Worm (Caenorhabditis elegans): Measurements from ENCODE around the gene R08F11.7.

The R08F11.7 gene

ce11 chrV:3820875-3821274 is 31.0 kb downstream of the R08F11.7 start:
- TF ChIP-seq snpc-4 (tag; optimal IDR thresholded peaks at IDR 0.05) = no peak
- TF ChIP-seq gmeb-1 (tag; optimal IDR thresholded peaks at IDR 0.05) = no peak

- TF ChIP-seq nhr-129 (tag; optimal IDR thresholded peaks at IDR 0.05) = no peak
- no peak for TF ChIP-seq nhr-77 (tag; optimal IDR thresholded peaks at IDR 0.05)
- TF ChIP-seq C34F6.9 (tag; optimal IDR thresholded peaks at IDR 0.05) = no peak
- TF ChIP-seq peb-1 (tag; optimal IDR thresholded peaks at IDR 0.05) = no peak
- TF ChIP-seq unc-55 (GFP tag; optimal IDR thresholded peaks at IDR 0.05) = peak; percentile 35
These were observed 35.3 kb downstream of the R08F11.7 start for ce11 chrV:3825190-3825589.

ce11 chrV:3831616-3832015 is 41.7 kb downstream of the R08F11.7 start, which contains the start of gene H10D18.5:
Gene H10D18.5 (minus strand): TSS chrV:3831716.
- no peak for TF ChIP-seq alr-1 (tag; optimal IDR thresholded peaks at IDR 0.05)
- TF ChIP-seq lsy-2 (tag; optimal IDR thresholded peaks at IDR 0.05) = no peak
- no peak for TF ChIP-seq skn-1 (tag; optimal IDR thresholded peaks at IDR 0.05)
- no peak for TF ChIP-seq nhr-10 (tag; optimal IDR thresholded peaks at IDR 0.05)
- TF ChIP-seq lin-39 (tag; optimal IDR thresholded peaks at IDR 0.05) = no peak
- no peak for TF ChIP-seq ama-1 (optimal IDR thresholded peaks at IDR 0.05)
- TF ChIP-seq sma-9 (GFP tag; optimal IDR thresholded peaks at IDR 0.05) = no peak
- TF ChIP-seq sma-9 (tag; optimal IDR thresholded peaks at IDR 0.05) = no peak
- no peak for TF ChIP-seq elt-1 (tag; optimal IDR thresholded peaks at IDR 0.05)
- no peak for TF ChIP-seq C34F6.9 (tag; optimal IDR thresholded peaks at IDR 0.05)

ce11 chrV:3832103-3832502 is 42.2 kb downstream of the R08F11.7 start:
- TF ChIP-seq ztf-1 (GFP tag; conservative IDR thresholded peaks at IDR 0.05) (no peak), mbf-1 (tag; optimal IDR thresholded peaks at IDR 0.05) (no peak), ztf-11 (tag; optimal IDR thresholded peaks at IDR 0.05) (no peak), unc-39 (tag; optimal IDR thresholded peaks at IDR 0.05) (no peak), nhr-21 (tag; optimal IDR thresholded peaks at IDR 0.05) (no peak), unc-55 (GFP tag; optimal IDR thresholded peaks at IDR 0.05) (no peak)

ce11 chrV:3832661-3833060 is 42.8 kb downstream of the R08F11.7 start:
- TF ChIP-seq unc-39 (tag; optimal IDR thresholded peaks at IDR 0.05) (no peak), unc-62 (GFP tag; optimal IDR thresholded peaks at IDR 0.05) (no peak), elt-3 (tag; optimal IDR thresholded peaks at IDR 0.05) (no peak), unc-55 (GFP tag; optimal IDR thresholded peaks at IDR 0.05) (no peak)

- TF ChIP-seq snpc-4 (tag; optimal IDR thresholded peaks at IDR 0.05) (no peak), fos-1 (tag; optimal IDR thresholded peaks at IDR 0.05) (peak; percentile 53), mab-5 (tag; optimal IDR thresholded peaks at IDR 0.05) (no peak), ceh-16 (tag; optimal IDR thresholded peaks at IDR 0.05) (no peak), egl-27 (tag; optimal IDR thresholded peaks at IDR 0.05) (no peak)
These were observed 51.6 kb downstream of the R08F11.7 start for ce11 chrV:3841462-3841861.

All from whole organism, L2 larva.